Worm (Caenorhabditis elegans) whole organism, late embryonic: ENCODE measurements around the gene str-196.

ENCODE experiments used
- ama-1 ChIP-seq: fragments of 150-350 bp; optimal IDR thresholded peaks from 2 replicates; lab custom pipeline; 2014
- ceh-19 ChIP-seq: fragments of 200-800 bp; sonication (Bioruptor generic); optimal IDR thresholded peaks from 2 replicates; lab custom pipeline; 2018; ENCODE audit warnings: mild to moderate bottlenecking, missing genetic modification characterization, missing compliant biosample characterization
- ceh-31 ChIP-seq: sonication (generic microtip); optimal IDR thresholded peaks from 2 replicates; lab custom pipeline; 2016; ENCODE audit warnings: missing genetic modification characterization, missing compliant biosample characterization
- ceh-34 ChIP-seq: sonication (generic microtip); optimal IDR thresholded peaks from 2 replicates; lab custom pipeline; 2016; ENCODE audit warnings: mild to moderate bottlenecking, missing genetic modification characterization, missing compliant biosample characterization
- fkh-10 ChIP-seq: fragments of 150-350 bp; optimal IDR thresholded peaks from 2 replicates; lab custom pipeline; 2014; ENCODE audit warnings: missing biosample characterization, missing genetic modification reagents, missing genetic modification characterization
- hlh-13 ChIP-seq: fragments of 200-800 bp; sonication (Bioruptor generic); optimal IDR thresholded peaks from 2 replicates; lab custom pipeline; 2018; ENCODE audit warnings: mild to moderate bottlenecking, missing genetic modification characterization, missing compliant biosample characterization
- hlh-15 ChIP-seq: sonication (generic microtip); optimal IDR thresholded peaks from 2 replicates; lab custom pipeline; 2016; ENCODE audit warnings: missing genetic modification characterization, missing compliant biosample characterization
- hlh-6 ChIP-seq: sonication (generic microtip); optimal IDR thresholded peaks from 2 replicates; lab custom pipeline; 2016; ENCODE audit warnings: missing genotype, missing genetic modification characterization, missing compliant biosample characterization
- nhr-11 ChIP-seq: fragments of 150-350 bp; optimal IDR thresholded peaks from 2 replicates; lab custom pipeline; 2014; ENCODE audit warnings: missing biosample characterization, missing genetic modification characterization
- nhr-232 ChIP-seq: sonication (generic microtip); optimal IDR thresholded peaks from 2 replicates; lab custom pipeline; 2016; ENCODE audit warnings: missing genetic modification characterization, missing compliant biosample characterization
- pha-2 ChIP-seq: sonication (generic microtip); optimal IDR thresholded peaks from 2 replicates; lab custom pipeline; 2017; ENCODE audit warnings: mild to moderate bottlenecking, missing genetic modification characterization, missing compliant biosample characterization
- pqm-1 ChIP-seq: sonication (generic microtip); optimal IDR thresholded peaks from 2 replicates; lab custom pipeline; 2016; ENCODE audit warnings: missing genetic modification characterization, missing compliant biosample characterization
- sox-4 ChIP-seq: sonication (generic microtip); optimal IDR thresholded peaks from 2 replicates; lab custom pipeline; 2017; ENCODE audit warnings: mild to moderate bottlenecking, missing genetic modification characterization, inconsistent platforms, missing compliant biosample characterization

DNA sequence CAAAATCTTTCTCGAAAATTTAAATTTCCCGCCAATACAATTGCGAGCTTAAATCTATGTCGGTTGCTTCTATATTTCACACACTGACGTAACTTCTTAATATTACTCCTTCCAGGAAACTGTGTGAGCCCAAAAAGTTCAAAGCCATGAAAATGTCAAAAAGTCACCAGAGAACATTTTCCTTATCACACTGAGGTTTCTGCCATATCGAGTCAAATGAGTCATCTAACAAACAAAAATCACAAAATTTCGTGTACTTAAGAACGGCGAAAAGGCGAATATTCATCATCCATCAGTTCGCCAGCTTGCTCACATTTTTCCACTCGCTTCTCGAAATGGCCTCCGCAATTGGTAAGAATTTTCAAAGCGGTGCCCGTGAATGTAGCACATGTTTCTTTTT is 41.8 kb upstream of the str-196 start, which contains the start of gene M02H5.8:
- TF ChIP-seq hlh-13 (GFP tag; lab: Kevin White, UChicago): no peak
- TF ChIP-seq ceh-19 (GFP tag; lab: Kevin White, UChicago): no peak
- TF ChIP-seq hlh-6: no peak
- no peak for TF ChIP-seq sox-4 (tag; lab: Kevin White, UChicago)
- no peak for TF ChIP-seq nhr-232 (tag; lab: Kevin White, UChicago)
- no peak for TF ChIP-seq fkh-10
- no peak for TF ChIP-seq ceh-31
- TF ChIP-seq ama-1 (lab: Kevin White, UChicago): no peak
- TF ChIP-seq pha-2 (tag; lab: Kevin White, UChicago): no peak
- TF ChIP-seq ceh-34 (tag; lab: Kevin White, UChicago): no peak
- no peak for TF ChIP-seq nhr-11 (tag; lab: Kevin White, UChicago)
- no peak for TF ChIP-seq pqm-1 (tag; lab: Kevin White, UChicago)
- no peak for TF ChIP-seq hlh-15 (tag; lab: Kevin White, UChicago)
